Fruit fly (Drosophila melanogaster): ENCODE measurements around the gene Cpr67B.

The Cpr67B gene

DNA sequence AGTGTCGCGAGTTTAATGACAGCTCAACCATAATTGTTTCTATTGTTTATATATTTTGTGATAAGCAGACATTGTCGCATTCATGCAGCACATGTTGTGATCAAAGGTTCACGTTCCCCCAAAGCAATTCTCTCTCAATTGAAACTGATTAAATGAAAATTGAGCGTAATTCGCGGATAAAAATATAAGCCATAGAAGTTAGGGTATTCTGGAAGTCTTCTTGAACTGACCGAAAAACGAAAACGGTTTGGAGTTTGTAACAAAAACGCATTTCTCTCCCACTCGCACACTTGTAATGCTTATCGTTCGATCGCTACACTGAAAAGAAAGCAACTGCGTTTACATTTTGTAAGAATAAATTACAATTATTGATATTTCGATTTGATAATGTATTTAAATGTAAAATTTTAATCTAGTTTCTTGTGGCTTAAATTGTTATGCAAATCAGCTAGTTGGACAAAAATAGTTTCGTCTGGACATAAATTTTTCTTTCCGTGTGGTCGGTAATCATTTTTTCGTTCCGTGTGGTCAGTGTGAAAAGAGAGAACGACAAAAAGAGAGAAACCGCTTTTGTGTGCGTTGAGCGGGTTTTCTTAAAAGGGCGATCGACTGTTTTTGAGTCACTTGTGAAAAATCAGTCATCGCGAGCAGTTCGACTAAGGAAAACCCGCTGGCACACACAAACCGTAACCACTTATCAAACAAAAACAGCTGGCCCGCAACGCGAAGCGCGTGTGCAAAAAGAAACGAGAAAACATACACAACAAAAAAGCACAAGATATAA, 18.2 kb downstream of the Cpr67B start, which contains the start of gene aay (continued):
- TF ChIP-seq CG2678 (tag; optimal IDR thresholded peaks at IDR 0.05) (peak; percentile 99), CG4730 (GFP tag; IDR thresholded peaks at IDR 0.05) (peak; percentile 97), C15 (GFP tag; IDR thresholded peaks at IDR 0.05) (peak; percentile 95), unc-4 (GFP tag; IDR thresholded peaks at IDR 0.05; ENCODE audit: partially characterized antibody) (peak; percentile 34; the same call in 1 of the 2 replicates), Hr39 (optimal IDR thresholded peaks at IDR 0.05) (no peak), caup (GFP tag; optimal IDR thresholded peaks at IDR 0.05; ENCODE audit: severe bottlenecking) (peak; percentile 99), CG6175 (GFP tag; IDR thresholded peaks at IDR 0.05) (peak; percentile 95), CG13123 (GFP tag; optimal IDR thresholded peaks at IDR 0.05) (peak; percentile 98), vfl (GFP tag; optimal IDR thresholded peaks at IDR 0.05) (peak; percentile 97), Hsf (GFP tag; optimal IDR thresholded peaks at IDR 0.05) (peak; percentile 99), slbo (GFP tag; IDR thresholded peaks at IDR 0.05) (peak; percentile 99), zfh2 (GFP tag; optimal IDR thresholded peaks at IDR 0.05) (peak; percentile 96), Side (GFP tag; optimal IDR thresholded peaks at IDR 0.05) (peak; percentile 95), fru (optimal IDR thresholded peaks at IDR 0.05) (no peak), sisA (GFP tag; IDR thresholded peaks at IDR 0.05) (peak; percentile 98), pros (GFP tag; optimal IDR thresholded peaks at IDR 0.05) (peak; percentile 87), CG34376 (GFP tag; optimal IDR thresholded peaks at IDR 0.05) (peak; percentile 97), CG3407 (GFP tag; optimal IDR thresholded peaks at IDR 0.05) (peak; percentile 98), sc (optimal IDR thresholded peaks at IDR 0.05) (no peak), sc (GFP tag; optimal IDR thresholded peaks at IDR 0.05) (peak; percentile 98), lilli (GFP tag; optimal IDR thresholded peaks at IDR 0.05) (peak; percentile 99), ash1 (GFP tag; optimal IDR thresholded peaks at IDR 0.05) (peak; percentile 87), CG1024 (GFP tag; IDR thresholded peaks at IDR 0.05) (peak; percentile 95), HHEX (GFP tag; optimal IDR thresholded peaks at IDR 0.05) (peak; percentile 98), CG8089 (GFP tag; optimal IDR thresholded peaks at IDR 0.05) (peak; percentile 97)

DNA sequence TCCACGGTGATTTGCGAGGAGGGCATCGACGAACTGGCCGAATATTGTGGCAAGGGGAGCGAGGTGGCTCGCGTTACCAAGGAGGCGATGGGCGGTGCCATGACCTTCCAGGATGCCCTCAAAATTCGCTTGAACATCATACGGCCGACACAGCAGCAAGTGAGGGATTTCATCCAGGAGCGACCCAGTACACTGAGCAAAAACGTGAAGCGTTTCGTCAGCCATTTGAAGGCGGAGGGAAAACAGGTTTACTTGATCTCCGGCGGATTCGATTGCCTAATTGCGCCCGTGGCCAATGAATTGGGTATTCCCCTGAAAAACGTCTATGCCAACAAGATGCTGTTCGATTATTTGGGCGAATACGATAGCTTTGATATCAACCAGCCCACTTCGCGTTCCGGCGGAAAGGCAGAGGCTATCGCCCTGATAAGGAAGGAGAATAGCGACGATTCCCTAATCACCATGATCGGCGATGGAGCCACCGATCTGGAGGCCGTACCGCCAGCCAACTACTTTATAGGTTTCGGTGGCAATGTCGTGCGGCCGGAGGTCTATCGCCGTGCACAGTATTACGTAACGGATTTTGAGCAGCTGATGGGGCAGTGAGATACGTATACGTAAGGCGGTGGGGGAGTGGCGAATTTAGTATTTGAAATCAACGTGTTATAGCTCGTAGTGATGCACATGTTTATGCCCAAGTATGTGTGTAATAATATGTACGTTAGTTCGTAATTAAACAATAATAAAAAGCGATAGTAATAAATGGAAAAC, 19.3 kb downstream of the Cpr67B start:
- TF ChIP-seq CG12769 (tag; optimal IDR thresholded peaks at IDR 0.05) (peak; percentile 7), Hr51 (GFP tag; optimal IDR thresholded peaks at IDR 0.05) (peak in 1 of 2 experiments; percentile 0), CG8290 (GFP tag; optimal IDR thresholded peaks at IDR 0.05) (no peak), CG8290 (tag; optimal IDR thresholded peaks at IDR 0.05) (peak in 1 of 2 experiments; percentile 26), z (GFP tag; IDR thresholded peaks at IDR 0.05) (0 out of 3 replicates have a peak, but pooled peaks have one; percentile 39), ro (GFP tag; IDR thresholded peaks at IDR 0.05) (no peak), Antp (GFP tag; optimal IDR thresholded peaks at IDR 0.05) (no peak), CG10543 (GFP tag; optimal IDR thresholded peaks at IDR 0.05) (peak; percentile 35), peb (GFP tag; IDR thresholded peaks at IDR 0.05) (no peak), CG13287 (GFP tag; IDR thresholded peaks at IDR 0.05; ENCODE audit: partially characterized antibody) (0 out of 2 replicates have a peak, but pooled peaks have one; percentile 5), CG32772 (GFP tag; IDR thresholded peaks at IDR 0.05) (no peak), sna (GFP tag; IDR thresholded peaks at IDR 0.05; ENCODE audit: partially characterized antibody) (peak; percentile 12; the same call in 1 of the 2 replicates), grn (GFP tag; optimal IDR thresholded peaks at IDR 0.05) (peak; percentile 85), Chrac-16 (GFP tag; optimal IDR thresholded peaks at IDR 0.05) (no peak), pzg (GFP tag; optimal IDR thresholded peaks at IDR 0.05) (peak; percentile 4), Bgb (GFP tag; IDR thresholded peaks at IDR 0.05; ENCODE audit: partially characterized antibody) (0 out of 2 replicates have a peak, but pooled peaks have one; percentile 20), CG34376 (GFP tag; optimal IDR thresholded peaks at IDR 0.05) (peak; percentile 57), abd-A (tag; optimal IDR thresholded peaks at IDR 0.05) (peak; percentile 4), BEAF-32 (GFP tag; optimal IDR thresholded peaks at IDR 0.05) (peak; percentile 8), sens-2 (GFP tag; IDR thresholded peaks at IDR 0.05) (no peak), zf30C (GFP tag; optimal IDR thresholded peaks at IDR 0.05) (peak; percentile 38), prd (optimal IDR thresholded peaks at IDR 0.05) (no peak), prd (GFP tag; IDR thresholded peaks at IDR 0.05) (0 out of 3 replicates have a peak, but pooled peaks have one; percentile 19), Dbx (GFP tag; IDR thresholded peaks at IDR 0.05) (peak; percentile 9; the same call in 1 of the 3 replicates)
